Fruit fly (Drosophila melanogaster) whole organism, pupa: ENCODE data around the gene upSET.

ENCODE experiments used
- CG10348 ChIP-seq: fragments of 200-800 bp; sonication (Bioruptor generic); IDR thresholded peaks from 2 replicates; pipeline ENCODE4 v1.3.6; 2022; ENCODE audit warnings: missing biosample characterization, missing genetic modification characterization
- CG12605 ChIP-seq: fragments of 200-800 bp; sonication (Bioruptor generic); IDR thresholded peaks from 2 replicates; pipeline ENCODE4 v1.3.6; 2022; ENCODE audit warnings: missing biosample characterization, missing genetic modification characterization
- CG13204 ChIP-seq: fragments of 200-800 bp; sonication (Bioruptor generic); optimal IDR thresholded peaks from 2 replicates; lab custom pipeline; 2018; ENCODE audit warnings: missing biosample characterization, mild to moderate bottlenecking, missing genetic modification characterization, moderate library complexity
- CG14655 ChIP-seq: fragments of 200-800 bp; sonication (Bioruptor generic); optimal IDR thresholded peaks from 3 replicates; lab custom pipeline; 2017; ENCODE audit warnings: mild to moderate bottlenecking, missing biosample characterization, missing genetic modification reagents, missing genetic modification characterization
- CG15710 ChIP-seq: fragments of 200-800 bp; sonication (Bioruptor generic); optimal IDR thresholded peaks from 2 replicates; lab custom pipeline; 2018; ENCODE audit warnings: missing biosample characterization, mild to moderate bottlenecking, missing genetic modification characterization, moderate library complexity
- CG17806 ChIP-seq: fragments of 200-800 bp; sonication (Bioruptor generic); optimal IDR thresholded peaks from 2 replicates; lab custom pipeline; 2018; ENCODE audit warnings: missing biosample characterization, mild to moderate bottlenecking, missing genetic modification characterization, moderate library complexity
- CG32121 ChIP-seq: fragments of 200-800 bp; sonication (Bioruptor generic); IDR thresholded peaks from 2 replicates; pipeline ENCODE4 v1.3.6; 2022; ENCODE audit warnings: missing biosample characterization, missing genetic modification characterization
- CG34367 ChIP-seq: fragments of 200-800 bp; sonication (Bioruptor generic); optimal IDR thresholded peaks from 2 replicates; lab custom pipeline; 2018; ENCODE audit warnings: missing biosample characterization, mild to moderate bottlenecking, missing genetic modification characterization
- CG4496 ChIP-seq: fragments of 200-800 bp; sonication (Bioruptor generic); IDR thresholded peaks from 3 replicates; pipeline ENCODE4 v1.3.6; 2022; ENCODE audit warnings: missing biosample characterization, missing genetic modification characterization
- CG8159 ChIP-seq: fragments of 200-800 bp; sonication (Bioruptor generic); optimal IDR thresholded peaks from 3 replicates; lab custom pipeline; 2018; ENCODE audit warnings: missing biosample characterization, mild to moderate bottlenecking, missing genetic modification characterization, moderate library complexity
- CG8301 ChIP-seq: fragments of 200-800 bp; sonication (Bioruptor generic); optimal IDR thresholded peaks from 2 replicates; lab custom pipeline; 2018; ENCODE audit warnings: missing biosample characterization, mild to moderate bottlenecking, missing genetic modification characterization
- CG9948 ChIP-seq: fragments of 200-800 bp; sonication (Bioruptor generic); optimal IDR thresholded peaks from 2 replicates; lab custom pipeline; 2018; ENCODE audit warnings: missing biosample characterization, mild to moderate bottlenecking, missing genetic modification characterization, moderate library complexity
- D1 ChIP-seq: fragments of 200-800 bp; sonication (Bioruptor generic); optimal IDR thresholded peaks from 2 replicates; lab custom pipeline; 2018; ENCODE audit warnings: missing biosample characterization, mild to moderate bottlenecking, missing genetic modification characterization, moderate library complexity
- EcR ChIP-seq: fragments of 200-800 bp; sonication (Bioruptor generic); optimal IDR thresholded peaks from 3 replicates; lab custom pipeline; 2019; ENCODE audit warnings: missing biosample characterization, missing genetic modification characterization, mild to moderate bottlenecking, moderate library complexity, missing genetic modification reagents
- Ets98B ChIP-seq: fragments of 200-800 bp; sonication (Bioruptor generic); IDR thresholded peaks from 2 replicates; pipeline ENCODE4 v1.3.6; 2022; ENCODE audit warnings: missing biosample characterization, missing genetic modification characterization
- Pif1A ChIP-seq: fragments of 200-800 bp; sonication (Bioruptor generic); optimal IDR thresholded peaks from 3 replicates; lab custom pipeline; 2016; ENCODE audit warnings: missing biosample characterization, missing genetic modification characterization
- Pif1B ChIP-seq: fragments of 200-800 bp; sonication (Bioruptor generic); optimal IDR thresholded peaks from 3 replicates; lab custom pipeline; 2016; ENCODE audit warnings: missing biosample characterization, missing genetic modification characterization
- Snoo ChIP-seq: fragments of 200-800 bp; sonication (Bioruptor generic); optimal IDR thresholded peaks from 3 replicates; lab custom pipeline; 2017; ENCODE audit warnings: missing biosample characterization, mild to moderate bottlenecking, missing genetic modification characterization, inconsistent platforms
- fd96Ca ChIP-seq: fragments of 200-800 bp; sonication (Bioruptor generic); IDR thresholded peaks from 3 replicates; pipeline ENCODE4 v1.3.6; 2022; ENCODE audit warnings: missing biosample characterization, missing genetic modification characterization
- gl ChIP-seq: fragments of 200-800 bp; sonication (Bioruptor generic); optimal IDR thresholded peaks from 2 replicates; lab custom pipeline; 2018; ENCODE audit warnings: missing biosample characterization, mild to moderate bottlenecking, missing genetic modification characterization
- rn ChIP-seq: fragments of 200-800 bp; sonication (Bioruptor generic); IDR thresholded peaks from 2 replicates; pipeline ENCODE4 v1.3.6; 2022; ENCODE audit warnings: missing biosample characterization, missing genetic modification characterization

upSET gene

DNA sequence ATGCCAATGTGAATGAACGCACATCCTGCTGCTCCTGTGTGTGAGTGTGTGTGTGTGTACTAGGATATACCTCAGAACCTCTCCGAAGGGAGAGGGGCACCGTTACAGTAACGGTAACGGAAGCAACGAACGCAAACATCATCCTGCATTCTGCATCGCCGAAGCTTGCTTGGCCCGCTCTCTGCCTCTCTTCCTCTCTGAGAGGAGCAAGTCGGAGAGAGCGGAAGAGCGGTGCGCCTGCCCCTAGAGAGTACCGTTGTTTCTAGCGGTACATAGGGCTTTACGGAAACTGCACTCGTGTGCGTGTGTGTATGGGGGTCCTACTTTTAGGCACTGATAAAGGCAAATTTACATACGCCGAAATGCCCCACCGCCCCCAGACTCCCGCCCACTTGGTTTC is 10.6 kb upstream of the upSET start:
- TF ChIP-seq CG13204 = peak; percentile 20
- TF ChIP-seq Snoo (tag; lab: Kevin White, UChicago) = no peak

DNA sequence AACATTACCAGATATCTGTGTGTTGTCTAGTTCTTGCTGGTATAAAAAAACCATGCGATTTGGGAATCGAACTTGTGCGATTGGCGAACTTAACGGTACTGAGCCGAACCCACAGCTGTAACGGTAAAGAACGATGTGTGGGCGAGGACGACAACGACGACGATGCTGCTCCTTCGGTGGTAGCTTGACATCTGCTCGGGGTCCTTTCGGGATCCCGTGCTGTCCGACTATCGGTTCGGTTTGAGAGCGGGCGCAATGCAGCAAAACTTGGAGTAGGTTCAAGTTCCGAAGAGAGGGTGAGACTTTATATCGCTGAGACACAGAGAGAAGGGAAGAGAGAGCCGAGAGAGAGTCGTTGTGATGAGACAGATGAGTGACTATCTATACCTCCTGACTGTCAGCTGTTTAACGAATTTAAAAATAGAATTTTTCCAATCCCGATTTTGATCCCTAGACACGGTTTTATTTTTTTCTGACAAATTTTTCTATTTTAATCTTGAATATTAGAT is 8.6 kb upstream of the upSET start, which contains the start of gene CG17364:
Gene CG17364, minus strand, starts transcription at position 168 of the 509 bp plus-strand sequence.
- no peak for TF ChIP-seq CG12605
- no peak for TF ChIP-seq CG34367 (tag; lab: Kevin White, UChicago)
- TF ChIP-seq CG8159 (tag; lab: Kevin White, UChicago) = no peak

DNA sequence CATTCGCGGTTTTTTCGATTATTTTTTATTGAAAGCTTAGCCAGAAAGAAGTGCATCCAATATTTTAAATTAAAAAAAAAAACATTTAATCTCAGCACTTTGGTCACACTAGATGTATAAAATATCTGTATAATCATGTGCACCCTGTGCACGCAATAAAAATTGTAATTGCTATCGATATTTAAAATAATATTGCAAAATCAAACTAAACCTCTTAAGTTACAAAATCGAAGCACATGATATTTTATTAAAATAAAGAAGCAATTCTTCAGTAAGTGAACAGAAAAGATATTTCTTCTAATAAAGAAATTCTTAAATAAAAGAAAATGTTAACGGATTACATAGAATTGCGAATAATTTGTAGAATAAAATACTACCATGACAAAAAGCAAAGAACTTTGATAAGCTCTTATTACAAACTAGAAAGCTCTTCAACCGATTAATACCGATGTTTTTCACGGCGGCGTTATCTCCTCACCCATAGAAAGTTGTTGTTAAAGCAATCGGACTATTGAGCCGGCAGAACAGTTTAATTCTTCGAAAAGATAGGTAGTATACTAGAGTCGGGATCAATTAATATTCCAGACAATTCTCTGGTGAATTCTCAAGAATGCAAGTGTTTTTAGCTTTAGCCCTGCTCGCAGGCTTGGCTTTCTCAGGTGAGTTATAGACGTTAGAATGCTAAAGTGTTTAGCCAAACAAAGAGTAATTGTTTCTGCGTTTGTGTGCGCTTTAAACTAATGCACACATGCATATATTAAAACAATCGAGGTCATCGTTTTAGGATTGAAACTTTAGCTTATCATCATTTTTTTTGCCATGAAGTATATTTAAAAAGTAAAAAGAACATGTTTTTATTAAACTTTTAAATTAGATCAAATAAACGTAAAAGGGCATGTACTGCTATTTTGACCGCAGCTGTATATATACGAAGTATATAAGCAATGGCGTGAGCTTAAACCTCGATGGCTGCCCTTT is 7.9 kb upstream of the upSET start, which contains the start of gene CtsK1:
Gene CtsK1, plus strand, starts transcription at position 490 of the 978 bp plus-strand sequence.
- TF ChIP-seq CG4496 (peak; percentile 93), fd96Ca (GFP tag; lab: Robert Waterston, UW) (no peak), CG10348 (GFP tag; lab: Robert Waterston, UW) (no peak), Pif1A (no peak), CG15710 (tag; lab: Kevin White, UChicago) (peak; percentile 46), CG12605 (peak; percentile 84), rn (GFP tag; lab: Robert Waterston, UW) (peak; percentile 46; the same call in 1 of the 2 replicates), CG9948 (peak; percentile 50), CG8159 (tag; lab: Kevin White, UChicago) (peak; percentile 58), Snoo (tag; lab: Kevin White, UChicago) (peak; percentile 31), CG14655 (GFP tag; lab: Kevin White, UChicago) (no peak), CG13204 (no peak), EcR (peak; percentile 15), CG34367 (tag; lab: Kevin White, UChicago) (no peak), CG32121 (GFP tag; lab: Robert Waterston, UW) (peak; percentile 64; the same call in 1 of the 2 replicates), CG17806 (tag; lab: Kevin White, UChicago) (peak; percentile 45), gl (tag; lab: Kevin White, UChicago) (no peak), Ets98B (GFP tag; lab: Robert Waterston, UW) (peak; percentile 85), Pif1B (GFP tag; lab: Kevin White, UChicago) (no peak), D1 (tag; lab: Kevin White, UChicago) (peak; percentile 14), CG8301 (tag; lab: Kevin White, UChicago) (peak; percentile 47)

DNA sequence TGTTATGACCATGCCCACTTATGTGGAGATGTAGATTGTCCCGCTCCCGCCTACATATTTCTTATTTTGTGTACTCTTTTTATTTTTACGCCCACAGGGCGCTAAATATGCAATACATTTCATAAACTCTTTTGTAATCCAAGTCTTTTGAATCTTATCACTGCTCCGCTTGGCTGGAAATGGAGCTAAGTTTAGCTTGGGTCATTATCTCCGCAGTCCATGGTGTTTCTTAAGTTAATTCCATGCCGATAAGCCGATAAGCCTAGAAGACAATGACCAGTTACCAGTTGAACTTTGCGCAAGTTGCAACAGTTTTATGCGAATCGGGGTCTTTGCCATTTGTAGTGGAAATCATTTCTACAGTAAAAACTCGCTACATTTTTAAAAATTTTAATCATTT is 5.5 kb upstream of the upSET start:
- TF ChIP-seq Pif1A = no peak
- no peak for TF ChIP-seq D1 (tag; lab: Kevin White, UChicago)
- TF ChIP-seq CG8301 (tag; lab: Kevin White, UChicago) = no peak
- peak; percentile 91 for TF ChIP-seq EcR
- TF ChIP-seq CG32121 (GFP tag; lab: Robert Waterston, UW) = no peak

DNA sequence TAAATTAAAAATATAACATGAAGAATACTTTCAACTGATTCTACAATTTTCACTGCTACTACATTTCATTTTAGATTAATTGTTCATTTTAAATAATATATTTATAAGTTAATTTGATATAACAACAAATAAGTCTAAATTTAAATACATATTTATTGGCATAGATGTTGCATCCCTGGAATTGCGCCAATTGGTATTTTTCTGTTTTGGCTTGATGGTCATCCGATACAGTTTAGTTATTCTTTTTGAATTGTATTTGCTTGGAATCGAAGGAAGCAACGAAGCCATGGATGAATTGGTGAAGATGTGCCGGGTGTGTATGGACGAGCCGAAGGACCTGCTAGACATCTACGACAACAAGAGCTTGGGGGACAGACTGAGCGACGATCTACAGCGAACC is 4.9 kb upstream of the upSET start, which contains the start of gene CG17361:
Gene CG17361, plus strand, starts transcription at position 200 of the 400 bp plus-strand sequence.
- TF ChIP-seq CG8301 (tag; lab: Kevin White, UChicago) (no peak), D1 (tag; lab: Kevin White, UChicago) (peak; percentile 43)
- TF ChIP-seq, all 21 proteins: peak for 1

DNA sequence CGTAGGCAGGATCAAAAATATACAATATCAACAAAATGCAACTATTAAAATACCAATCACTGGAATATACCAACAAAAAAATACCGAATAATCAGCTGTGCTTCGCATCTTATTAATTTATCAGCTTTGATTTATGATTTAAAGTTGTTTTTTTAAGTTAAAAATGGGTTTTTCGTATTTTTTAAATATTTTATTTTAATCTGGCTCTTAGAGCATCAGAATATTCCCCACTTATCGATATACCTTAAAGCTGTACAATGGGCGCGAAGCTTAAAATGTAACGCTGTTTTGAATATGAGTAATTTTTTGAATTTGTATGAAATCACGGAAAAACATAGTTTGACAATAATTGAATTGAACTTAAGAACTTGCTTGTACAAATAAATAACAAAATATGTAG is 2.7 kb upstream of the upSET start, which contains the start of gene CG17359:
Gene CG17359, minus strand, starts transcription at position 48 of the 400 bp plus-strand sequence.
- no peak for TF ChIP-seq fd96Ca (GFP tag; lab: Robert Waterston, UW)

DNA sequence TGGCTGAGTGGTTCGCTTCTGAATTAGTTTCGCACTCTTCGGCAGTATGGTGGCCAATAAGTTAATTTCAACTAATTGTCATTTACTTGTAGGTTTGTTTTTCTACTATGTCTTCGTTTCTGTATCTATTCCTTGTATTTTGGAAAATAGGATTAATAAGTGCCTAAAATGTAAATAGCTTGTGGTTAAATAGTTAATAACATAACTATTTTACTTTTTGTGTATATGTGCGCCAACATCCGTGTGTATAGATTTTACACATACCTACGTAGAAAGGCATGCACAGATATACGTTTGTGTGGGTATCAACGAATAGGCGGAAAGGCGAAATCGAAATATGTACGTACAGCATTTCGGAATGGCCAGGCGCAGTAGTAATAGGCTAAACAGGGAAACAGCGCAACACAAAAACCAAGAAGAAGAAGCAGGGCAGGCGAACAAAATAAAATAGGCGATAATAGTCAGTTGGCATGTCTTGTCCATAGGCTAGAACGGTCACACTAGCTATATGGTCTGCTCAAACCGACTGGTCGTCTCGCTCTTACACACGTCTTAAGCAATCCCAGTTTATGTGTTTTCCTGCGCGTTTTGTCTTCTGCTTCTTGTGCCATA is 703 bp downstream of the upSET start:
- no peak for TF ChIP-seq rn (GFP tag; lab: Robert Waterston, UW)
- peak; percentile 67 for TF ChIP-seq Pif1B (GFP tag; lab: Kevin White, UChicago)
- no peak for TF ChIP-seq Snoo (tag; lab: Kevin White, UChicago)
- TF ChIP-seq CG17806 (tag; lab: Kevin White, UChicago) = no peak
- no peak for TF ChIP-seq EcR
- peak; percentile 4 for TF ChIP-seq CG34367 (tag; lab: Kevin White, UChicago)
- TF ChIP-seq CG32121 (GFP tag; lab: Robert Waterston, UW) = peak; percentile 43; the same call in 1 of the 2 replicates
- no peak for TF ChIP-seq CG9948
- no peak for TF ChIP-seq CG10348 (GFP tag; lab: Robert Waterston, UW)
- TF ChIP-seq D1 (tag; lab: Kevin White, UChicago) = no peak
- TF ChIP-seq CG12605 = no peak
- TF ChIP-seq gl (tag; lab: Kevin White, UChicago) = no peak
- peak; percentile 54; the same call in 1 of the 2 replicates for TF ChIP-seq Ets98B (GFP tag; lab: Robert Waterston, UW)
- TF ChIP-seq CG8159 (tag; lab: Kevin White, UChicago) = no peak
- TF ChIP-seq CG15710 (tag; lab: Kevin White, UChicago) = no peak
- no peak for TF ChIP-seq CG8301 (tag; lab: Kevin White, UChicago)
- TF ChIP-seq Pif1A = no peak
- TF ChIP-seq CG4496 = no peak; the same call in 2 of the 3 replicates
- no peak for TF ChIP-seq CG13204
- no peak; the same call in 2 of the 3 replicates for TF ChIP-seq fd96Ca (GFP tag; lab: Robert Waterston, UW)
- TF ChIP-seq CG14655 (GFP tag; lab: Kevin White, UChicago) = no peak
- TF ChIP-seq, all 21 proteins: peak for 4
